Worm (Caenorhabditis elegans) whole organism, young adult: ENCODE results near the gene Y39A3B.1.

Source experiments
- B0261.1 ChIP-seq: sonication (generic microtip); optimal IDR thresholded peaks from 2 replicates; lab custom pipeline; 2016; ENCODE audit warnings: mild to moderate bottlenecking, missing genetic modification characterization, moderate library complexity, missing compliant biosample characterization
- F37B4.10 ChIP-seq: fragments of 200-800 bp; sonication (Bioruptor generic); IDR thresholded peaks from 2 replicates; pipeline ENCODE4 v1.3.6; 2022; ENCODE audit warnings: missing genetic modification characterization, missing compliant biosample characterization
- F49E8.2 ChIP-seq: sonication (generic microtip); optimal IDR thresholded peaks from 3 replicates; lab custom pipeline; 2017; ENCODE audit warnings: missing genetic modification characterization, mild to moderate bottlenecking, missing compliant biosample characterization, antibody characterized with exemption, moderate library complexity; ENCODE audit not compliant: insufficient read depth
- T26A5.8 ChIP-seq: sonication (generic microtip); optimal IDR thresholded peaks from 2 replicates; lab custom pipeline; 2016; ENCODE audit warnings: missing genetic modification characterization, missing compliant biosample characterization
- Y56A3A.18 ChIP-seq: fragments of 200-800 bp; sonication (Bioruptor generic); IDR thresholded peaks from 2 replicates; pipeline ENCODE4 v1.3.6; 2022; ENCODE audit warnings: missing genetic modification reagents, missing genetic modification characterization, missing compliant biosample characterization
- Y67H2A.10 ChIP-seq: fragments of 200-800 bp; sonication (Bioruptor generic); conservative IDR thresholded peaks from 2 replicates; pipeline ENCODE4 v1.3.6; 2022; ENCODE audit warnings: missing genetic modification reagents, missing genetic modification characterization, missing compliant biosample characterization
- Y79H2A.3 ChIP-seq: fragments of 200-800 bp; sonication (Bioruptor generic); conservative IDR thresholded peaks from 2 replicates; pipeline ENCODE4 v1.3.6; 2022; ENCODE audit warnings: missing genetic modification reagents, missing genetic modification characterization, missing compliant biosample characterization
- ZK185.1 ChIP-seq: sonication (generic microtip); optimal IDR thresholded peaks from 2 replicates; lab custom pipeline; 2016; ENCODE audit warnings: mild to moderate bottlenecking, missing genetic modification characterization, missing compliant biosample characterization; ENCODE audit not compliant: poor library complexity, severe bottlenecking
- ama-1 ChIP-seq, 3 experiments: fragments of 150-350 bp in 1 of 3; sonication (generic microtip) in 2 of 3; optimal IDR thresholded peaks; 2 replicates each; lab custom pipeline; 2014 to 2018; ENCODE audit warnings: missing biosample characterization in 2 of 3, missing genetic modification characterization in 2 of 3, missing genetic modification reagents in 2 of 3
- aptf-3 ChIP-seq: fragments of 200-800 bp; sonication (Bioruptor generic); IDR thresholded peaks from 2 replicates; pipeline ENCODE4 v1.3.6; 2022; ENCODE audit warnings: missing genetic modification characterization, missing compliant biosample characterization
- atf-7 ChIP-seq: sonication (generic microtip); optimal IDR thresholded peaks from 2 replicates; lab custom pipeline; 2017; ENCODE audit warnings: mild to moderate bottlenecking, missing genetic modification characterization, missing compliant biosample characterization
- attf-3 ChIP-seq: fragments of 200-800 bp; sonication (Bioruptor generic); conservative IDR thresholded peaks from 2 replicates; pipeline ENCODE4 v1.3.6; 2022; ENCODE audit warnings: missing genetic modification reagents, missing genetic modification characterization, missing compliant biosample characterization
- bed-1 ChIP-seq: fragments of 200-800 bp; sonication (Bioruptor generic); IDR thresholded peaks from 2 replicates; pipeline ENCODE4 v1.3.6; 2022; ENCODE audit warnings: missing genetic modification reagents, missing genetic modification characterization, missing compliant biosample characterization
- bed-2 ChIP-seq: fragments of 200-800 bp; sonication (Bioruptor generic); IDR thresholded peaks from 2 replicates; pipeline ENCODE4 v1.3.6; 2022; ENCODE audit warnings: missing genetic modification reagents, missing genetic modification characterization, missing compliant biosample characterization
- ccch-3 ChIP-seq: fragments of 200-800 bp; sonication (Bioruptor generic); optimal IDR thresholded peaks from 2 replicates; lab custom pipeline; 2018; ENCODE audit warnings: mild to moderate bottlenecking, missing genetic modification characterization, missing compliant biosample characterization
- cebp-1 ChIP-seq, 2 experiments: fragments of 200-800 bp in 1 of 2; sonication (Bioruptor generic) in 1 of 2; sonication (generic microtip) in 1 of 2; IDR thresholded peaks in 1 of 2; optimal IDR thresholded peaks in 1 of 2; 2 replicates each; pipeline versions ENCODE4 v1.3.6 to Lab custom; 2017 to 2022; ENCODE audit warnings: missing compliant biosample characterization in 2 of 2, missing genetic modification characterization in 2 of 2, mild to moderate bottlenecking in 1 of 2, missing genetic modification reagents in 1 of 2, moderate library complexity in 1 of 2
- cebp-2 ChIP-seq: fragments of 200-800 bp; sonication (Bioruptor generic); IDR thresholded peaks from 2 replicates; pipeline ENCODE4 v1.3.6; 2022; ENCODE audit warnings: missing genetic modification characterization, missing compliant biosample characterization
- ceh-100 ChIP-seq: fragments of 200-800 bp; sonication (Bioruptor generic); IDR thresholded peaks from 2 replicates; pipeline ENCODE4 v1.3.6; 2022; ENCODE audit warnings: missing genetic modification reagents, missing genetic modification characterization, missing compliant biosample characterization
- ceh-27 ChIP-seq: fragments of 200-800 bp; sonication (Bioruptor generic); optimal IDR thresholded peaks from 2 replicates; lab custom pipeline; 2018; ENCODE audit warnings: mild to moderate bottlenecking, missing genetic modification characterization, moderate library complexity, missing compliant biosample characterization
- ets-4 ChIP-seq: fragments of 200-800 bp; sonication (Bioruptor generic); optimal IDR thresholded peaks from 2 replicates; lab custom pipeline; 2018; ENCODE audit warnings: mild to moderate bottlenecking, missing genetic modification characterization, missing compliant biosample characterization
- hlh-12 ChIP-seq: sonication (generic microtip); optimal IDR thresholded peaks from 2 replicates; lab custom pipeline; 2016; ENCODE audit warnings: missing genetic modification characterization, missing compliant biosample characterization
- hmg-1.2 ChIP-seq: fragments of 200-800 bp; sonication (Bioruptor generic); IDR thresholded peaks from 2 replicates; pipeline ENCODE4 v1.3.6; 2022; ENCODE audit warnings: missing genetic modification reagents, missing genetic modification characterization, missing compliant biosample characterization
- hsf-1 ChIP-seq: fragments of 200-800 bp; sonication (Bioruptor generic); IDR thresholded peaks from 2 replicates; pipeline ENCODE4 v1.3.6; 2022; ENCODE audit warnings: missing genetic modification reagents, missing genetic modification characterization, missing compliant biosample characterization
- lag-1 ChIP-seq: fragments of 200-800 bp; sonication (Bioruptor generic); IDR thresholded peaks from 2 replicates; pipeline ENCODE4 v1.3.6; 2022; ENCODE audit warnings: missing genetic modification reagents, missing genetic modification characterization, missing compliant biosample characterization
- let-607 ChIP-seq, 2 experiments: fragments of 200-800 bp in 1 of 2; sonication (Bioruptor generic) in 1 of 2; sonication (generic microtip) in 1 of 2; optimal IDR thresholded peaks; 2 replicates each; lab custom pipeline; 2016 to 2018; ENCODE audit warnings: mild to moderate bottlenecking in 2 of 2, missing compliant biosample characterization in 2 of 2, missing genetic modification characterization in 2 of 2, moderate library complexity in 2 of 2, missing genotype in 1 of 2
- lin-26 ChIP-seq: fragments of 200-800 bp; sonication (Bioruptor generic); IDR thresholded peaks from 2 replicates; pipeline ENCODE4 v1.3.6; 2022; ENCODE audit warnings: missing genetic modification reagents, missing genetic modification characterization, missing compliant biosample characterization
- lin-54 ChIP-seq: fragments of 200-800 bp; sonication (Bioruptor generic); optimal IDR thresholded peaks from 2 replicates; lab custom pipeline; 2018; ENCODE audit warnings: mild to moderate bottlenecking, missing genetic modification characterization, missing compliant biosample characterization
- madf-10 ChIP-seq: sonication (generic microtip); optimal IDR thresholded peaks from 2 replicates; lab custom pipeline; 2016; ENCODE audit warnings: mild to moderate bottlenecking, missing genetic modification characterization, missing compliant biosample characterization
- madf-3 ChIP-seq: fragments of 200-800 bp; sonication (Bioruptor generic); IDR thresholded peaks from 2 replicates; pipeline ENCODE4 v1.3.6; 2022; ENCODE audit warnings: missing genetic modification reagents, missing genetic modification characterization, missing compliant biosample characterization
- mes-4 ChIP-seq: sonication (generic microtip); optimal IDR thresholded peaks from 2 replicates; lab custom pipeline; 2016; ENCODE audit warnings: missing genotype, missing genetic modification characterization, missing compliant biosample characterization
- mxl-1 ChIP-seq: sonication (generic microtip); optimal IDR thresholded peaks from 2 replicates; lab custom pipeline; 2016; ENCODE audit warnings: missing genetic modification characterization, missing compliant biosample characterization
- nfya-2 ChIP-seq: fragments of 200-800 bp; sonication (Bioruptor generic); IDR thresholded peaks from 2 replicates; pipeline ENCODE4 v1.3.6; 2022; ENCODE audit warnings: missing genetic modification reagents, missing genetic modification characterization, missing compliant biosample characterization
- nhr-120 ChIP-seq: fragments of 200-800 bp; sonication (Bioruptor generic); IDR thresholded peaks from 2 replicates; pipeline ENCODE4 v1.3.6; 2022; ENCODE audit warnings: missing genetic modification characterization, missing compliant biosample characterization
- nhr-179 ChIP-seq: sonication (generic microtip); optimal IDR thresholded peaks from 2 replicates; lab custom pipeline; 2016; ENCODE audit warnings: mild to moderate bottlenecking, missing genetic modification characterization, missing compliant biosample characterization
- nhr-27 ChIP-seq: fragments of 200-800 bp; sonication (Bioruptor generic); optimal IDR thresholded peaks from 2 replicates; lab custom pipeline; 2018; ENCODE audit warnings: mild to moderate bottlenecking, missing genetic modification characterization, moderate library complexity, missing compliant biosample characterization
- nhr-80 ChIP-seq: sonication (generic microtip); optimal IDR thresholded peaks from 2 replicates; lab custom pipeline; 2016; ENCODE audit warnings: missing genetic modification characterization, missing compliant biosample characterization
- rcor-1 ChIP-seq: fragments of 200-800 bp; sonication (Bioruptor generic); IDR thresholded peaks from 2 replicates; pipeline ENCODE4 v1.3.6; 2022; ENCODE audit warnings: missing genetic modification reagents, missing genetic modification characterization, missing compliant biosample characterization
- rpc-1 ChIP-seq, 2 experiments: fragments of 150-350 bp in 1 of 2; sonication (generic microtip) in 1 of 2; optimal IDR thresholded peaks; 2 replicates each; lab custom pipeline; 2014 to 2018; ENCODE audit warnings: missing biosample characterization in 1 of 2, missing genetic modification characterization in 1 of 2, missing genetic modification reagents in 1 of 2, missing genotype in 1 of 2
- sdz-38 ChIP-seq: sonication (generic microtip); optimal IDR thresholded peaks from 2 replicates; lab custom pipeline; 2016; ENCODE audit warnings: missing genotype, missing genetic modification characterization, missing compliant biosample characterization
- snpc-1.1 ChIP-seq: sonication (generic microtip); optimal IDR thresholded peaks from 2 replicates; lab custom pipeline; 2017; ENCODE audit warnings: missing genetic modification characterization, mild to moderate bottlenecking, missing compliant biosample characterization, antibody characterized with exemption, moderate library complexity, missing genotype, missing genetic modification reagents; ENCODE audit not compliant: insufficient read depth
- snpc-3.4 ChIP-seq: sonication (generic microtip); optimal IDR thresholded peaks from 2 replicates; lab custom pipeline; 2017; ENCODE audit warnings: missing genetic modification characterization, mild to moderate bottlenecking, missing compliant biosample characterization, antibody characterized with exemption, moderate library complexity, missing genotype, missing genetic modification reagents
- sptf-2 ChIP-seq: fragments of 200-800 bp; sonication (Bioruptor generic); optimal IDR thresholded peaks from 2 replicates; lab custom pipeline; 2018; ENCODE audit warnings: mild to moderate bottlenecking, missing genetic modification characterization, missing compliant biosample characterization
- tbp1 ChIP-seq: fragments of 200-800 bp; sonication (Bioruptor generic); optimal IDR thresholded peaks from 2 replicates; lab custom pipeline; 2018; ENCODE audit warnings: mild to moderate bottlenecking, missing genetic modification characterization, missing compliant biosample characterization
- tlf-1 ChIP-seq: fragments of 200-800 bp; sonication (Bioruptor generic); optimal IDR thresholded peaks from 2 replicates; lab custom pipeline; 2018; ENCODE audit warnings: mild to moderate bottlenecking, missing genetic modification characterization, missing compliant biosample characterization
- ztf-26 ChIP-seq: sonication (generic microtip); optimal IDR thresholded peaks from 2 replicates; lab custom pipeline; 2017; ENCODE audit warnings: missing genetic modification characterization, missing compliant biosample characterization

Y39A3B.1 gene

DNA sequence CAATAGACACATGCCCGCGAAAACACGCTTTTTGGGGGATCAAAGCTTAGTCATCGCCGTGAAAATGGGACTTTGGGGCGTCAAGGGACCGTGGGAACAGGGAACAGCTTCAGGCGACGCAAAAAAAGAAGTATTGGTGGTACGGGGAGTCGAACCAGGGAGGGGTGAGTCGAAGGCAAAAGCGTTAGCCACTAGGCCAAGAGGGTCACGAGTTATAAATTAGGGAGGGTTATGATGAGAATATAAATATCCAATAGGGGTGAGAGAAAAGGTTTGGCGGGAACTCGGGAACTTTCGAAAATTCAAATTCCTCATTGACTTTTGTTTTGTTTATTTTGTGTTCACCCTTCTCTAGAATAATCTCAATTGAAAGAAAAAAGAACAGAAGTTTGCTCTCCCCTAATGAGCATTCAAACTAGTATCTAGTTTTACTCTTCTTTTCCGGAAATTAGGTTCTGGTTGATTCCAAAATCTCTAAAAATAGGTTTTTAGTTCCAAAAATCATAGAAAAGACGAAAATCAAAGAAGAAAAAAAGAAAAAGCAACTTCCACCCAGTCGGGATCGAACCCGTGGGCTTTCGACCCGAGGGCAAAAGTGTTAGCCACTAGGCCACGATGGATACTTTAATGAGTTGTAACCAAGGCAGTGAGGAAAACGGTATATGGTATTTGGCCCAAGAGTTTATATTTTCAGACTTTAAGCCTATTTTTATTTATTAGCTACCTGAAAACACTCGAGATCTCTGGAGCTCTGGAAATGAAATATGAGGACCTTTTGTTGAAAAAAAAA lies 25.1 kb downstream of the Y39A3B.1 start (continued):
- TF ChIP-seq nhr-27 (no peak), ccch-3 (GFP tag; lab: Kevin White, UChicago) (no peak), lin-54 (GFP tag; lab: Kevin White, UChicago) (peak; percentile 34), Y79H2A.3 (0 out of 2 replicates have a peak, but pooled peaks have one; percentile 18), snpc-1.1 (no peak), cebp-2 (GFP tag; lab: Robert Waterston, UW) (0 out of 2 replicates have a peak, but pooled peaks have one; percentile 63), cebp-1 (GFP tag; IDR thresholded peaks at IDR 0.05; lab: Robert Waterston, UW) (no peak), cebp-1 (tag; optimal IDR thresholded peaks at IDR 0.05; lab: Kevin White, UChicago) (peak; percentile 22), ceh-27 (no peak), lag-1 (GFP tag; lab: Robert Waterston, UW) (no peak), ztf-26 (tag; lab: Kevin White, UChicago) (no peak), bed-1 (no peak), mxl-1 (tag; lab: Kevin White, UChicago) (peak; percentile 69), sdz-38 (tag; lab: Kevin White, UChicago) (no peak), Y67H2A.10 (no peak), Y56A3A.18 (GFP tag; lab: Robert Waterston, UW) (no peak), mes-4 (peak; percentile 57), rcor-1 (GFP tag; lab: Robert Waterston, UW) (0 out of 2 replicates have a peak, but pooled peaks have one; percentile 26), ets-4 (GFP tag; lab: Kevin White, UChicago) (no peak), ZK185.1 (tag; lab: Kevin White, UChicago) (peak; percentile 36), nfya-2 (GFP tag; lab: Robert Waterston, UW) (no peak), attf-3 (GFP tag; lab: Robert Waterston, UW) (no peak), atf-7 (tag; lab: Kevin White, UChicago) (no peak), nhr-179 (tag; lab: Kevin White, UChicago) (no peak), F37B4.10 (GFP tag; lab: Robert Waterston, UW) (no peak), tlf-1 (GFP tag; lab: Kevin White, UChicago) (no peak), nhr-80 (tag; lab: Kevin White, UChicago) (no peak), hsf-1 (GFP tag; lab: Robert Waterston, UW) (no peak), nhr-120 (no peak), madf-3 (GFP tag; lab: Robert Waterston, UW) (no peak), B0261.1 (tag; lab: Kevin White, UChicago) (peak; percentile 82), bed-2 (GFP tag; lab: Robert Waterston, UW) (no peak), ceh-100 (GFP tag; lab: Robert Waterston, UW) (0 out of 2 replicates have a peak, but pooled peaks have one; percentile 37), T26A5.8 (tag; lab: Kevin White, UChicago) (no peak), hlh-12 (tag; lab: Kevin White, UChicago) (no peak), F49E8.2 (peak; percentile 13)

- TF ChIP-seq sptf-2 (GFP tag; lab: Kevin White, UChicago) (no peak), nhr-120 (no peak), lin-26 (peak; percentile 67; the same call in 1 of the 2 replicates), aptf-3 (GFP tag; lab: Robert Waterston, UW) (no peak), nhr-27 (no peak), hmg-1.2 (GFP tag; lab: Robert Waterston, UW) (peak; percentile 43), madf-10 (tag; lab: Kevin White, UChicago) (no peak), ccch-3 (GFP tag; lab: Kevin White, UChicago) (no peak), bed-1 (no peak), tbp1 (peak; percentile 89), ama-1 (optimal IDR thresholded peaks at IDR 0.05; lab: Kevin White, UChicago) (no peak), ama-1 (GFP tag; optimal IDR thresholded peaks at IDR 0.05; lab: Kevin White, UChicago) (peak in 1 of 2 experiments; percentile 60), rpc-1 (optimal IDR thresholded peaks at IDR 0.05; lab: Kevin White, UChicago) (peak; percentile 57), rpc-1 (tag; optimal IDR thresholded peaks at IDR 0.05; lab: Kevin White, UChicago) (no peak), let-607 (tag; optimal IDR thresholded peaks at IDR 0.05; lab: Kevin White, UChicago) (no peak), snpc-3.4 (tag; lab: Kevin White, UChicago) (peak; percentile 47)
These were observed 25.9 kb downstream of the Y39A3B.1 start for ce11 chrIII:2031746-2032145.
